Worm (Caenorhabditis elegans) whole organism, L4 larva: ENCODE measurements around the gene str-84.

ENCODE experiments used
- F44E2.7 ChIP-seq: fragments of 200-800 bp; sonication (Bioruptor generic); IDR thresholded peaks from 2 replicates; pipeline ENCODE4 v2.1.2; 2022; ENCODE audit warnings: missing genetic modification characterization, missing compliant biosample characterization
- F49E8.2 ChIP-seq: sonication (generic microtip); optimal IDR thresholded peaks from 2 replicates; lab custom pipeline; 2016; ENCODE audit warnings: missing compliant biosample characterization, mild to moderate bottlenecking, missing genetic modification characterization, borderline replicate concordance
- Y48G9A.11 ChIP-seq: fragments of 200-800 bp; sonication (Bioruptor generic); IDR thresholded peaks from 2 replicates; pipeline ENCODE4 v1.3.6; 2022; ENCODE audit warnings: missing genetic modification reagents, missing genetic modification characterization, missing compliant biosample characterization
- aha-1 ChIP-seq: fragments of 150-350 bp; peaks from one replicate; lab custom pipeline; 2014; ENCODE audit warnings: missing biosample characterization, missing genetic modification characterization
- aly-2 ChIP-seq: sonication (generic microtip); optimal IDR thresholded peaks from 2 replicates; lab custom pipeline; 2018; ENCODE audit warnings: missing biosample characterization, missing genetic modification characterization
- ama-1 ChIP-seq: fragments of 150-350 bp; optimal IDR thresholded peaks from 2 replicates; lab custom pipeline; 2014; ENCODE audit warnings: inconsistent platforms, mixed read lengths
- ceh-20 ChIP-seq: fragments of 200-800 bp; sonication (Bioruptor generic); IDR thresholded peaks from 2 replicates; pipeline ENCODE4 v1.3.6; 2022; ENCODE audit warnings: missing genetic modification reagents, missing genetic modification characterization, missing compliant biosample characterization
- ceh-44 ChIP-seq: fragments of 200-800 bp; sonication (Bioruptor generic); IDR thresholded peaks from 2 replicates; pipeline ENCODE4 v1.3.6; 2022; ENCODE audit warnings: missing genetic modification reagents, missing genetic modification characterization, missing compliant biosample characterization
- cey-2 ChIP-seq: sonication (generic microtip); optimal IDR thresholded peaks from 3 replicates; lab custom pipeline; 2017; ENCODE audit warnings: missing genetic modification characterization, mild to moderate bottlenecking, missing compliant biosample characterization, antibody characterized with exemption, borderline replicate concordance; ENCODE audit not compliant: insufficient read depth
- ctbp-1 ChIP-seq: fragments of 200-800 bp; sonication (Bioruptor generic); IDR thresholded peaks from 2 replicates; pipeline ENCODE4 v1.3.6; 2022; ENCODE audit warnings: missing genetic modification reagents, missing genetic modification characterization, missing compliant biosample characterization
- daf-8 ChIP-seq: fragments of 200-800 bp; sonication (Bioruptor generic); IDR thresholded peaks from 2 replicates; pipeline ENCODE4 v1.3.6; 2022; ENCODE audit warnings: missing genetic modification characterization, missing compliant biosample characterization
- dmd-8 ChIP-seq: fragments of 200-800 bp; sonication (Bioruptor generic); IDR thresholded peaks from 2 replicates; pipeline ENCODE4 v1.3.6; 2022; ENCODE audit warnings: missing genetic modification characterization, missing compliant biosample characterization
- dmd-9 ChIP-seq: fragments of 200-800 bp; sonication (Bioruptor generic); IDR thresholded peaks from 2 replicates; pipeline ENCODE4 v1.3.6; 2022; ENCODE audit warnings: missing genetic modification reagents, missing genetic modification characterization, missing compliant biosample characterization
- duxl-1 ChIP-seq: sonication (generic microtip); optimal IDR thresholded peaks from 2 replicates; lab custom pipeline; 2016; ENCODE audit warnings: mild to moderate bottlenecking, missing genetic modification characterization, moderate library complexity, missing compliant biosample characterization; ENCODE audit not compliant: poor library complexity
- egl-27 ChIP-seq: sonication (generic microtip); optimal IDR thresholded peaks from 3 replicates; lab custom pipeline; 2017; ENCODE audit warnings: missing biosample characterization, missing genetic modification reagents, missing genetic modification characterization
- egl-43 ChIP-seq: fragments of 200-800 bp; sonication (Bioruptor generic); IDR thresholded peaks from 2 replicates; pipeline ENCODE4 v1.3.6; 2022; ENCODE audit warnings: missing genetic modification reagents, missing genetic modification characterization, missing compliant biosample characterization
- hmg-1.1 ChIP-seq: fragments of 200-800 bp; sonication (Bioruptor generic); IDR thresholded peaks from 2 replicates; pipeline ENCODE4 v1.3.6; 2022; ENCODE audit warnings: missing genetic modification reagents, missing genetic modification characterization, missing compliant biosample characterization
- lim-7 ChIP-seq: fragments of 200-800 bp; sonication (Bioruptor generic); IDR thresholded peaks from 2 replicates; pipeline ENCODE4 v1.3.6; 2022; ENCODE audit warnings: missing genetic modification characterization, missing compliant biosample characterization
- lin-1 ChIP-seq: fragments of 200-800 bp; sonication (Bioruptor generic); IDR thresholded peaks from 2 replicates; pipeline ENCODE4 v1.3.6; 2022; ENCODE audit warnings: missing genetic modification reagents, missing genetic modification characterization, missing compliant biosample characterization
- lin-13 ChIP-seq: fragments of 150-350 bp; optimal IDR thresholded peaks from 2 replicates; lab custom pipeline; 2014; ENCODE audit warnings: missing biosample characterization, missing genetic modification reagents, missing genetic modification characterization
- lin-29 ChIP-seq: fragments of 200-800 bp; sonication (Bioruptor generic); IDR thresholded peaks from 2 replicates; pipeline ENCODE4 v1.3.6; 2022; ENCODE audit warnings: missing genetic modification reagents, missing genetic modification characterization, missing compliant biosample characterization
- mdl-1 ChIP-seq, 2 experiments: fragments of 150-350 bp in 1 of 2; sonication (generic microtip) in 1 of 2; optimal IDR thresholded peaks; 2 replicates each; lab custom pipeline; 2014 to 2017; ENCODE audit warnings: missing biosample characterization in 2 of 2, missing genetic modification characterization in 2 of 2
- mep-1 ChIP-seq: fragments of 150-350 bp; sonication (generic microtip); optimal IDR thresholded peaks from 3 replicates; lab custom pipeline; 2014; ENCODE audit warnings: missing biosample characterization, missing genetic modification characterization
- nhr-11 ChIP-seq: fragments of 150-350 bp; optimal IDR thresholded peaks from 2 replicates; lab custom pipeline; 2014; ENCODE audit warnings: missing biosample characterization, missing genetic modification characterization
- nhr-6 ChIP-seq: fragments of 150-350 bp; optimal IDR thresholded peaks from 2 replicates; lab custom pipeline; 2014; ENCODE audit warnings: missing biosample characterization, missing genetic modification characterization
- pha-4 ChIP-seq, 2 experiments: fragments of 150-350 bp in 1 of 2; fragments of 200-800 bp in 1 of 2; sonication (Bioruptor generic) in 1 of 2; IDR thresholded peaks in 1 of 2; optimal IDR thresholded peaks in 1 of 2; 2 replicates each; pipeline versions ENCODE4 v1.3.6 to Lab custom; 2014 to 2022; ENCODE audit warnings: missing genetic modification characterization in 2 of 2, missing genetic modification reagents in 2 of 2, missing biosample characterization in 1 of 2, missing compliant biosample characterization in 1 of 2
- pqm-1 ChIP-seq: sonication (generic microtip); optimal IDR thresholded peaks from 2 replicates; lab custom pipeline; 2017; ENCODE audit warnings: missing biosample characterization, missing genetic modification characterization
- saeg-2 ChIP-seq: fragments of 200-800 bp; sonication (Bioruptor generic); IDR thresholded peaks from 2 replicates; pipeline ENCODE4 v1.3.6; 2022; ENCODE audit warnings: missing genetic modification reagents, missing genetic modification characterization, missing compliant biosample characterization
- set-16 ChIP-seq: fragments of 200-800 bp; sonication (Bioruptor generic); IDR thresholded peaks from 2 replicates; pipeline ENCODE4 v1.3.6; 2022; ENCODE audit warnings: missing genetic modification reagents, missing genetic modification characterization, missing compliant biosample characterization
- snpc-1.2 ChIP-seq: fragments of 200-800 bp; sonication (Bioruptor generic); IDR thresholded peaks from 2 replicates; pipeline ENCODE4 v1.3.6; 2022; ENCODE audit warnings: missing genetic modification reagents, missing genetic modification characterization, missing compliant biosample characterization
- spr-1 ChIP-seq: sonication (generic microtip); optimal IDR thresholded peaks from 2 replicates; lab custom pipeline; 2016; ENCODE audit warnings: mild to moderate bottlenecking, missing genetic modification characterization, missing compliant biosample characterization
- spr-3 ChIP-seq: fragments of 200-800 bp; sonication (Bioruptor generic); optimal IDR thresholded peaks from 2 replicates; lab custom pipeline; 2018; ENCODE audit warnings: mild to moderate bottlenecking, missing genetic modification characterization, missing compliant biosample characterization
- tag-97 ChIP-seq: fragments of 200-800 bp; sonication (Bioruptor generic); IDR thresholded peaks from 2 replicates; pipeline ENCODE4 v1.3.6; 2022; ENCODE audit warnings: missing genetic modification characterization, missing compliant biosample characterization
- unc-39 ChIP-seq: sonication (generic microtip); optimal IDR thresholded peaks from 2 replicates; lab custom pipeline; 2017; ENCODE audit warnings: missing biosample characterization, missing genetic modification characterization
- zip-2 ChIP-seq: fragments of 150-350 bp; optimal IDR thresholded peaks from 2 replicates; lab custom pipeline; 2014; ENCODE audit warnings: missing biosample characterization, missing genetic modification characterization
- ztf-11 ChIP-seq: fragments of 150-350 bp; optimal IDR thresholded peaks from 2 replicates; lab custom pipeline; 2014; ENCODE audit warnings: missing biosample characterization, missing genetic modification characterization
- ztf-7 ChIP-seq: fragments of 150-350 bp; optimal IDR thresholded peaks from 2 replicates; lab custom pipeline; 2014; ENCODE audit warnings: missing biosample characterization, missing genetic modification characterization

str-84 gene

DNA sequence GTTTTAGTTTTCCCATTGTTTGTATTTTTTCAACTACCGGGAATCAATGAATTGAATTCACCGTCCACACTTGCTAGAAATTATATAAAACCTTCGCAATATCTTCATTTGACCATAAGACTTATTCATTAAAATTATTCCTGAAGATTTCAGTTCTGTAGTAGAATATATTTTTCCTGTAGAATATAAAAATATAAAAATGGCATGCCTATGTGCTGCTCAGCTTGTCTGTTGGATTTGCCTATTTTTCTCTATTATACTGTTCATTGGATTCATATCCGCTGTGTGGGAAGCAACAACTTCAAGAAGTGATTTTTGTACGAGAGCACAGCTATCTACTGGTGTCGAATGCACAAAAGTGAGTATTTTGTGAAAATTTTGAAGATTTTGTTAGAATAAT is 10.9 kb upstream of the str-84 start, which contains the start of gene F59E11.6:
F59E11.6 (plus strand) TSS at position 111 of the 400 bp plus-strand sequence.
- TF ChIP-seq spr-1 (no peak), aha-1 (tag; lab: Kevin White, UChicago) (peak; percentile 89)
- TF ChIP-seq, all 104 proteins: peak for 1

DNA sequence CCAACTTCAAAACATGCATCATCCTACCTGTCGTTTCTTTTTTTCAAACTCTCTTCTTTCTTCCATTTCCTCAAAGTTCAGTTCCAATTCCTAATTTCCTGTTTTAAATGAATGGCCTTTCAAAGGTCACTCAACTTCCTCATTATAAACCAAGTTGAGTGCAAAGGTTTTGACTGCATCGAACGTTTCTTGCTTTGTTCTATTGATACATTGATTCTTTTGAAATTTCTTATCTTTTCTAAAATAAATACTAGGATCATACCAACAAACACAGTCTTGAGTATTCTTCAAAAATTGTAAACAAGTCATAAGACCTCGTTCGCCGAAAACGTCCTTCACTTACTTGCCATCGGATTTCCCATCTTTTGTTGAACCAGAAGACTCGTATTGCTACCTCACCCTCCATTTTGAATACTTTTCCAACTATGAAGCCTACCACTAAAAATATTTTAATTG is 9.5 kb upstream of the str-84 start, which contains the start of gene F59E11.7:
F59E11.7 (plus strand) TSS at position 51 of the 456 bp plus-strand sequence.
- TF ChIP-seq pqm-1 (tag; lab: Kevin White, UChicago) (no peak), ztf-7 (tag; lab: Kevin White, UChicago) (no peak), spr-3 (GFP tag; lab: Kevin White, UChicago) (no peak), ztf-11 (tag; lab: Kevin White, UChicago) (no peak), ceh-44 (GFP tag; lab: Robert Waterston, UW) (no peak), hmg-1.1 (GFP tag; lab: Robert Waterston, UW) (no peak), ceh-20 (no peak), egl-27 (tag; lab: Kevin White, UChicago) (no peak)

DNA sequence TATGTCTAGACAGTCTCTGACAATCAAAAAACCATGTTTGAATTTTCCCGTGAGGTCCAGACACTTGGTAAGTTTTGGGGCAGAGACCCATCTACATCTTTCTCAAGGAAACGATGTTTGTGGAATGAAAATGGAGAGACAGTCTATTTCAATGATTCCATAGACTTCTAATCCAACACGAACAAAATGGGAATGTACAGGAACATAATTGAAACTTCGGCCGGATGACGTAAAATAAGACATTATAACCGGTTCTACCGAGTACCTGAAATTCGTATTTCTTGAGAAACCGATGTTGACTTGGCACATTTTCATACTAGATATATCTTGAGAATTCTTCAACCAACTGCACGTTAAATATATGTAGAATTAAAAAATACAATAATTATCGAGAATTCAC is 7.4 kb upstream of the str-84 start, which contains the start of gene str-87:
str-87 (minus strand) TSS at position 101 of the 400 bp plus-strand sequence.
- TF ChIP-seq pha-4 (GFP tag; IDR thresholded peaks at IDR 0.05; lab: Robert Waterston, UW) (no peak), pha-4 (tag; optimal IDR thresholded peaks at IDR 0.05; lab: Kevin White, UChicago) (no peak), duxl-1 (tag; lab: Kevin White, UChicago) (no peak), lim-7 (GFP tag; lab: Robert Waterston, UW) (no peak), zip-2 (no peak), mep-1 (tag; lab: Kevin White, UChicago) (no peak), cey-2 (tag; lab: Kevin White, UChicago) (no peak), tag-97 (GFP tag; lab: Robert Waterston, UW) (no peak), aly-2 (no peak), pqm-1 (tag; lab: Kevin White, UChicago) (no peak), nhr-11 (tag; lab: Kevin White, UChicago) (no peak), lin-29 (GFP tag; lab: Robert Waterston, UW) (no peak), ctbp-1 (GFP tag; lab: Robert Waterston, UW) (no peak), saeg-2 (GFP tag; lab: Robert Waterston, UW) (no peak), dmd-9 (no peak)

DNA sequence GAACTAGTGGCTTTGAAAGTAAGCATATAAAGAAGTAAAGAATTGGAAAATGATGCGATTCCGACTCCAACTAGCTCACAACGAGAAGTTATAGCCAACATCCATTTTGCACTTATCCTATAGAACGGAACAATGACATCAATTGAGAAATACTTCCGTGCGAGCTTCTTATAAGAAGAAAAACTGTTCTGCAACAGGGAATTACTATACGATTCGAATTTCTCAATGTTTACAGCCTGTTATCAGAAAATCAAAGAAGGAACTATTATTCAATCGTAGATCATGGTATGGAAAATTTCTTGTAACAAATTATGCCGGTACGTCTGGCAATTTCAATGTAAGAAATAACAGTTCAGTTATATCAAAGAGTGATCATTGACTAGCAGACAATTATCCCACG is 5.0 kb upstream of the str-84 start, which contains the start of gene str-85:
str-85 (minus strand) TSS at position 101 of the 400 bp plus-strand sequence.
- TF ChIP-seq snpc-1.2 (GFP tag; lab: Robert Waterston, UW): no peak
- TF ChIP-seq F44E2.7 (GFP tag; lab: Robert Waterston, UW): no peak
- no peak for TF ChIP-seq unc-39 (tag; lab: Kevin White, UChicago)
- no peak for TF ChIP-seq nhr-6 (tag; lab: Kevin White, UChicago)
- no peak for TF ChIP-seq Y48G9A.11 (GFP tag; lab: Robert Waterston, UW)
- TF ChIP-seq lin-13: no peak
- no peak for TF ChIP-seq set-16
- no peak for TF ChIP-seq F49E8.2 (tag; lab: Kevin White, UChicago)
- TF ChIP-seq dmd-8 (GFP tag; lab: Robert Waterston, UW): no peak
- no peak for TF ChIP-seq egl-43
- TF ChIP-seq daf-8 (GFP tag; lab: Robert Waterston, UW): no peak
- no peak for TF ChIP-seq lin-1 (GFP tag; lab: Robert Waterston, UW)
- no peak for TF ChIP-seq dmd-9
- TF ChIP-seq duxl-1 (tag; lab: Kevin White, UChicago): no peak
- no peak for TF ChIP-seq lin-29 (GFP tag; lab: Robert Waterston, UW)
- TF ChIP-seq ama-1 (lab: Kevin White, UChicago): no peak
- no peak for TF ChIP-seq mdl-1 (tag; optimal IDR thresholded peaks at IDR 0.05; lab: Kevin White, UChicago)
- TF ChIP-seq hmg-1.1 (GFP tag; lab: Robert Waterston, UW): no peak
